Worm (Caenorhabditis elegans): ENCODE data around the gene ampd-1.

ce11 chrII:5211970-5212369 is 8.8 kb downstream of the ampd-1 start, which contains the start of gene C34F11.2:
- TF ChIP-seq nhr-11 (tag; optimal IDR thresholded peaks at IDR 0.05), result no peak
- TF ChIP-seq nhr-77 (tag; optimal IDR thresholded peaks at IDR 0.05), result no peak
- no peak for TF ChIP-seq fos-1 (tag; optimal IDR thresholded peaks at IDR 0.05)
- TF ChIP-seq sea-2 (GFP tag; optimal IDR thresholded peaks at IDR 0.05), result no peak
- TF ChIP-seq elt-2 (tag; optimal IDR thresholded peaks at IDR 0.05), result no peak
- no peak for TF ChIP-seq ceh-82 (tag; optimal IDR thresholded peaks at IDR 0.05)
- TF ChIP-seq snpc-4 (tag; optimal IDR thresholded peaks at IDR 0.05), result no peak
- TF ChIP-seq unc-62 (GFP tag; optimal IDR thresholded peaks at IDR 0.05), result no peak
- TF ChIP-seq mml-1 (tag; optimal IDR thresholded peaks at IDR 0.05), result no peak
- no peak for TF ChIP-seq tbx-2 (tag; optimal IDR thresholded peaks at IDR 0.05)
- TF ChIP-seq eor-1 (tag; optimal IDR thresholded peaks at IDR 0.05), result no peak
